Fruit fly (Drosophila melanogaster) whole organism: ENCODE results near the gene gdl.

Experiments used
- CG8478 ChIP-seq: fragments of >200 bp; optimal IDR thresholded peaks from 2 replicates; lab custom pipeline; 2018; ENCODE audit warnings: inconsistent platforms
- Dll ChIP-seq: fragments of >200 bp; optimal IDR thresholded peaks from 2 replicates; lab custom pipeline; 2017
- EcR ChIP-seq, 2 experiments: fragments of >200 bp; optimal IDR thresholded peaks; 2 replicates each; lab custom pipeline; 2017; ENCODE audit warnings: missing biosample characterization in 2 of 2, missing genetic modification characterization in 2 of 2, missing genetic modification reagents in 2 of 2
- pan ChIP-seq: fragments of >200 bp; optimal IDR thresholded peaks from 2 replicates; lab custom pipeline; 2017
- psq ChIP-seq: fragments of >200 bp; optimal IDR thresholded peaks from 2 replicates; lab custom pipeline; 2017
- usp ChIP-seq: fragments of >200 bp; optimal IDR thresholded peaks from 2 replicates; lab custom pipeline; 2017; ENCODE audit warnings: missing biosample characterization, missing genetic modification characterization, mixed read lengths

gdl gene

dm6 chr3L:15509398-15509797 is at the start of gene gdl, which contains the start of gene gdl-ORF39:
Gene gdl, plus strand, starts transcription at chr3L:15509445.
Gene gdl-ORF39, plus strand, starts transcription at chr3L:15509445.
- no peak for TF ChIP-seq psq (lab: Kevin White, UChicago)
- TF ChIP-seq CG8478, result no peak
- TF ChIP-seq usp, result no peak
- TF ChIP-seq EcR (GFP tag; optimal IDR thresholded peaks at IDR 0.05; lab: Kevin White, UChicago), result no peak
- TF ChIP-seq pan (lab: Kevin White, UChicago), result no peak
- TF ChIP-seq Dll (lab: Kevin White, UChicago), result no peak

- no peak for TF ChIP-seq CG8478
- TF ChIP-seq Dll (lab: Kevin White, UChicago), result no peak
- TF ChIP-seq psq (lab: Kevin White, UChicago), result no peak
- TF ChIP-seq pan (lab: Kevin White, UChicago), result no peak
These were observed 35.2 kb upstream of the gdl start, which contains the start of gene cocoon for dm6 chr3L:15474010-15474409. Gene cocoon, minus strand, starts transcription at chr3L:15474110.

dm6 chr3L:15485302-15485701 is 23.9 kb upstream of the gdl start, which contains the start of gene Ran-like:
Gene Ran-like, minus strand, starts transcription at chr3L:15485402.
- no peak for TF ChIP-seq CG8478
- no peak for TF ChIP-seq psq (lab: Kevin White, UChicago)
- no peak for TF ChIP-seq usp

- TF ChIP-seq Dll (lab: Kevin White, UChicago), result no peak
- TF ChIP-seq psq (lab: Kevin White, UChicago), result no peak
- no peak for TF ChIP-seq EcR (GFP tag; optimal IDR thresholded peaks at IDR 0.05; lab: Kevin White, UChicago)
- TF ChIP-seq usp, result no peak
- no peak for TF ChIP-seq CG8478
- TF ChIP-seq pan (lab: Kevin White, UChicago), result no peak
These were observed 15.2 kb upstream of the gdl start for dm6 chr3L:15493886-15494598.

- no peak for TF ChIP-seq EcR (GFP tag; optimal IDR thresholded peaks at IDR 0.05; lab: Kevin White, UChicago)
- no peak for TF ChIP-seq pan (lab: Kevin White, UChicago)
- TF ChIP-seq usp, result no peak
- TF ChIP-seq psq (lab: Kevin White, UChicago), result no peak
- no peak for TF ChIP-seq CG8478
These were observed 14.5 kb upstream of the gdl start for dm6 chr3L:15494599-15495271.

- TF ChIP-seq EcR (GFP tag; optimal IDR thresholded peaks at IDR 0.05; lab: Kevin White, UChicago) (no peak), Dll (lab: Kevin White, UChicago) (no peak), psq (lab: Kevin White, UChicago) (no peak)
These were observed 13.8 kb upstream of the gdl start, which contains the start of gene CG12355 for dm6 chr3L:15495449-15495848. Gene CG12355, minus strand, starts transcription at chr3L:15495549.

- TF ChIP-seq pan (lab: Kevin White, UChicago) (no peak), CG8478 (no peak), usp (no peak), psq (lab: Kevin White, UChicago) (no peak), Dll (lab: Kevin White, UChicago) (no peak), EcR (GFP tag; optimal IDR thresholded peaks at IDR 0.05; lab: Kevin White, UChicago) (no peak)
These were observed 13.0 kb upstream of the gdl start, which contains the start of gene CG13455 for dm6 chr3L:15496274-15496673. Gene CG13455, plus strand, starts transcription at chr3L:15496574.

dm6 chr3L:15497902-15498301 is 11.3 kb upstream of the gdl start, which contains the start of gene CG7276:
Gene CG7276, plus strand, starts transcription at chr3L:15498202.
- TF ChIP-seq usp (no peak), psq (lab: Kevin White, UChicago) (no peak), CG8478 (no peak), pan (lab: Kevin White, UChicago) (no peak), EcR (GFP tag; optimal IDR thresholded peaks at IDR 0.05; lab: Kevin White, UChicago) (no peak), Dll (lab: Kevin White, UChicago) (no peak)

- TF ChIP-seq EcR (GFP tag; optimal IDR thresholded peaks at IDR 0.05; lab: Kevin White, UChicago), result no peak
- no peak for TF ChIP-seq pan (lab: Kevin White, UChicago)
- no peak for TF ChIP-seq usp
- no peak for TF ChIP-seq CG8478
- no peak for TF ChIP-seq psq (lab: Kevin White, UChicago)
- TF ChIP-seq Dll (lab: Kevin White, UChicago), result no peak
These were observed 10.5 kb upstream of the gdl start, which contains the start of gene CG7275 for dm6 chr3L:15498745-15499144. Gene CG7275, plus strand, starts transcription at chr3L:15498959.

dm6 chr3L:15500813-15501645 is 8.2 kb upstream of the gdl start, which contains the start of gene CG7272:
Gene CG7272, plus strand, starts transcription at chr3L:15500938.
- TF ChIP-seq usp (no peak), CG8478 (no peak), EcR (GFP tag; optimal IDR thresholded peaks at IDR 0.05; lab: Kevin White, UChicago) (no peak), Dll (lab: Kevin White, UChicago) (no peak), psq (lab: Kevin White, UChicago) (no peak)

dm6 chr3L:15501646-15501972 is 7.6 kb upstream of the gdl start:
- TF ChIP-seq usp (no peak), CG8478 (no peak), Dll (lab: Kevin White, UChicago) (no peak), EcR (GFP tag; optimal IDR thresholded peaks at IDR 0.05; lab: Kevin White, UChicago) (no peak), pan (lab: Kevin White, UChicago) (no peak), psq (lab: Kevin White, UChicago) (no peak)
